Fruit fly (Drosophila melanogaster): Measurements from ENCODE around the gene vap.

The vap gene

dm6 chrX:16005551-16006197 lies at the start of gene vap, which contains the start of gene CG12698:
TSS of gene vap (minus strand) at chrX:16005812.
TSS of gene CG12698 (plus strand) at chrX:16006147.
- no peak for TF ChIP-seq noc (tag; optimal IDR thresholded peaks at IDR 0.05)

- no peak for TF ChIP-seq noc (tag; optimal IDR thresholded peaks at IDR 0.05)
Measured at dm6 chrX:16008814-16009213, 3.2 kb upstream of the vap start, which contains the start of gene Muc14A. TSS of gene Muc14A (plus strand) at chrX:16009114.

- no peak for TF ChIP-seq noc (tag; optimal IDR thresholded peaks at IDR 0.05)
Measured at dm6 chrX:16005066-16005465, 546 bp downstream of the vap start.

dm6 chrX:15996831-15997230 lies 8.8 kb downstream of the vap start, which contains the start of gene CG8939:
TSS of gene CG8939 (plus strand) at chrX:15997016.
- no peak for TF ChIP-seq noc (tag; optimal IDR thresholded peaks at IDR 0.05)

dm6 chrX:15992527-15992897 lies 13.1 kb downstream of the vap start:
- no peak for TF ChIP-seq noc (tag; optimal IDR thresholded peaks at IDR 0.05)

dm6 chrX:15991618-15992526 lies 13.7 kb downstream of the vap start, which contains the start of the genes CG46312, eIF5 and exd:
TSS of gene CG46312 (minus strand) at chrX:15991974.
TSS of gene eIF5 (minus strand) at chrX:15991974.
TSS of gene exd (plus strand) at chrX:15992468.
- no peak for TF ChIP-seq noc (tag; optimal IDR thresholded peaks at IDR 0.05)

dm6 chrX:15989631-15990030 lies 16.0 kb downstream of the vap start:
- no peak for TF ChIP-seq noc (tag; optimal IDR thresholded peaks at IDR 0.05)

dm6 chrX:15986654-15987053 lies 19.0 kb downstream of the vap start, which contains the start of gene ND-20:
TSS of gene ND-20 (minus strand) at chrX:15986808.
- no peak for TF ChIP-seq noc (tag; optimal IDR thresholded peaks at IDR 0.05)

- TF ChIP-seq noc (tag; optimal IDR thresholded peaks at IDR 0.05): no peak
Measured at dm6 chrX:15983501-15983900, 22.1 kb downstream of the vap start, which contains the start of gene Slc25A46a. TSS of gene Slc25A46a (plus strand) at chrX:15983772.

- TF ChIP-seq noc (tag; optimal IDR thresholded peaks at IDR 0.05): no peak
Measured at dm6 chrX:15982844-15983243, 22.8 kb downstream of the vap start, which contains the start of gene Cep164. TSS of gene Cep164 (minus strand) at chrX:15982944.

dm6 chrX:15976568-15976967 lies 29.0 kb downstream of the vap start, which contains the start of gene CG42766:
TSS of gene CG42766 (plus strand) at chrX:15976868.
- no peak for TF ChIP-seq noc (tag; optimal IDR thresholded peaks at IDR 0.05)

dm6 chrX:15974125-15974524 lies 31.5 kb downstream of the vap start, which contains the start of gene Or13a:
TSS of gene Or13a (plus strand) at chrX:15974425.
- no peak for TF ChIP-seq noc (tag; optimal IDR thresholded peaks at IDR 0.05)

dm6 chrX:15973157-15973774 lies 32.3 kb downstream of the vap start, which contains the start of gene mmd:
TSS of gene mmd (minus strand) at chrX:15973159.
- no peak for TF ChIP-seq noc (tag; optimal IDR thresholded peaks at IDR 0.05)

- no peak for TF ChIP-seq noc (tag; optimal IDR thresholded peaks at IDR 0.05)
Measured at dm6 chrX:15971574-15971973, 34.0 kb downstream of the vap start.

dm6 chrX:15969577-15969976 lies 36.0 kb downstream of the vap start:
- no peak for TF ChIP-seq noc (tag; optimal IDR thresholded peaks at IDR 0.05)

- TF ChIP-seq noc (tag; optimal IDR thresholded peaks at IDR 0.05): no peak
Measured at dm6 chrX:15950056-15950455, 55.6 kb downstream of the vap start.
